Worm (Caenorhabditis elegans): ENCODE results near the gene hil-7.

hil-7 gene

DNA sequence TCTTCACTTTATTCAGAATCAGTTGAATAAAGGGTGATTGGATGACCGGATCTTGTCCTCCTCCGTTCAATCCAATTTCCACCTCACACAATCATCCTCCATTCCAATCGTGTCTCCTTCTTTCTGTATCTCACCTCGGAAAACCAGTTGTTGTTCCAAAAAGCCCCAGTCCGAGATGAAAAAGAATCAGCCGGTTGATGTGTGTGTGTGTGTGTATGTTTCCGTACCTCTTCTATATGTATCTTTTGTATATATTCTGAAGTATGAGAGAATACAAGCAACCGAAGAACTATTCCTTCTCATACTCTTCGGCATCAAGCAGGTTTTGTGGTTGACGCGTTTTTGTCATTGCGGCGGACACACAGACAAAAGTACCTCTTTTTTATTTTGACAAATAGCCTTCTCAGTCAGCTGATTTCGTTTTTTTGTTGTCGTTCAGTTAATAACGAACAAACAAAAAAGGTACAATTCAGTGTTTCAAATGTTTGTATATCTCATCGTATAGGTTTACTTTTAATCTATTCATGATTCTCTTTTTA is 7.6 kb downstream of the hil-7 start:
- TF ChIP-seq lsy-12 (tag; optimal IDR thresholded peaks at IDR 0.05) (no peak), nhr-77 (tag; optimal IDR thresholded peaks at IDR 0.05) (no peak), nhr-25 (tag; optimal IDR thresholded peaks at IDR 0.05) (peak; percentile 70), nhr-23 (tag; optimal IDR thresholded peaks at IDR 0.05) (peak; percentile 4), mml-1 (tag; optimal IDR thresholded peaks at IDR 0.05) (no peak), fos-1 (tag; optimal IDR thresholded peaks at IDR 0.05) (no peak), nhr-43 (tag; optimal IDR thresholded peaks at IDR 0.05; ENCODE audit: poor library complexity, severe bottlenecking) (peak; percentile 62), nhr-28 (tag; optimal IDR thresholded peaks at IDR 0.05) (no peak)

DNA sequence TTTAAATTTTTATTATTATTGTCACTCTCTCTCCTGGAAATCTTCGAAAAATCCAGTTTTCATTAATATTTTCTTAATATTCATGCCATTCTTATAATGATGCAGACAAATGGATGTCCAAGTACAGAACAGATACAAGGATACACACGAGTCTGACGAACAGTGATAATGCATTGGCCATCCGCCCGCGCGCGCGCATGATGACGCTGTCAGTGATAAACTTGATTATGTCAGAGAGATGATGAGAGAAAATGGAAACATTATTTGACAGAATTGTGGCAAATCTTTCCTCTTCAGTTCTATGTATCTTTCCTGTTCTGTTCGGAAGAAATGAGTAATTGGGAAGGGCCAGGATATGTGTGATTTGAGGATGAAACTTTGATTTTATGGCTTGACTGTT is 9.6 kb downstream of the hil-7 start:
- TF ChIP-seq nhr-11 (tag; optimal IDR thresholded peaks at IDR 0.05) (no peak), nhr-12 (tag; optimal IDR thresholded peaks at IDR 0.05) (no peak), nhr-43 (tag; optimal IDR thresholded peaks at IDR 0.05; ENCODE audit: poor library complexity, severe bottlenecking) (peak; percentile 31), lin-15B (tag; optimal IDR thresholded peaks at IDR 0.05) (no peak), nhr-23 (tag; optimal IDR thresholded peaks at IDR 0.05) (peak; percentile 32), elt-3 (tag; optimal IDR thresholded peaks at IDR 0.05) (peak in 1 of 3 experiments; percentile 37), hmg-11 (tag; optimal IDR thresholded peaks at IDR 0.05) (no peak), zag-1 (tag; optimal IDR thresholded peaks at IDR 0.05) (no peak), nhr-25 (tag; optimal IDR thresholded peaks at IDR 0.05) (peak; percentile 44)

DNA sequence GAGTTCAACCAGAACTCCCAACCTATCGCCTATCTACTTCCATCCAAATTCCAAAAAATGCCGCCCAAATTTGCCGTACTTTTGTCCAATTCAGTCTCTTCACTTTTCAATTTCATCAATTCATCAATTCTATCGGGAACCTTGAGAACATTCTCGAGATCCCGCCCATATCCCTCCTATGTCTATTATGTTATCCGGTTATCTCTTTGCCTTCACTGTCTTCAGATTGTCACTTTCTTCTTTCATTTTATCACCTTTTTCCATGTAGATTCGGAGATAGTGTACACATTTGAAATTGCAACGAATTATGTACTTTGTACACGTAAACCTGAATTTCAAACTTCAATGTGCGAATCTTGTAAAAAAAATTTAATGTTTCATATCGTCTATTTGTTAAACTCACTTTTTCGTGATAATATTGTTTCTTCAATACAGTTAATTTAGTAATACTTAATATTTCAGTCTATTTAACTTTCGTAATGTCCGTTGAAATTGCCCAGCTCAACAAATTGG is 11.5 kb downstream of the hil-7 start, which contains the start of gene C01B10.11:
TSS of gene C01B10.11 (plus strand) at position 463 of the 513 bp plus-strand sequence.
- no peak for TF ChIP-seq ceh-82 (tag; optimal IDR thresholded peaks at IDR 0.05)
- no peak for TF ChIP-seq ceh-28 (tag; optimal IDR thresholded peaks at IDR 0.05)
- no peak for TF ChIP-seq nhr-67 (tag; optimal IDR thresholded peaks at IDR 0.05)
- no peak for TF ChIP-seq nhr-237 (tag; optimal IDR thresholded peaks at IDR 0.05)
- peak; percentile 13 for TF ChIP-seq nhr-25 (tag; optimal IDR thresholded peaks at IDR 0.05)
- peak in 2 of 3 experiments; percentile 11 to 51 for TF ChIP-seq elt-3 (tag; optimal IDR thresholded peaks at IDR 0.05)
- TF ChIP-seq ceh-9 (tag; optimal IDR thresholded peaks at IDR 0.05): no peak

DNA sequence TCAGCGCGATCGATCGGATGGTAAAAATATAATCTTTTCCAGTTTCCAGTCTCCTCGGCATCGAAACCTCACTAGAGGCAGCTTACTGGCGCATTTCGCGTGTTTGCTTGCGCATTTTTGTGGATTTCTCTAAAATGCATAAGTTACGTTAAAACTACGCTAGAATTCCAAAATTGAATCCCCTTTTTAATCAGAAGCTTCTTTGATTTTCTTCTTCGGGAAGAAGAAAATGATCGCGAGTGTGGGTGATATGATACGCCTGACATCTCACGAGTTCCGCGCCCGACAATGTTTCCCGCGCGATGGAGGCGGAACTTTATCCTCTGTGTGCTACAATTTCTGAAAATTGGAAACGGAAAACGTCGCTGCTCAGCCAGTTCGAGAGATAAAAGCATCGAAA is 18.2 kb downstream of the hil-7 start:
- TF ChIP-seq mdl-1 (tag; optimal IDR thresholded peaks at IDR 0.05): no peak
- no peak for TF ChIP-seq ztf-4 (tag; optimal IDR thresholded peaks at IDR 0.05)
- no peak for TF ChIP-seq elt-1 (tag; optimal IDR thresholded peaks at IDR 0.05)
- TF ChIP-seq ama-1 (optimal IDR thresholded peaks at IDR 0.05): peak; percentile 28
- TF ChIP-seq nhr-67 (tag; optimal IDR thresholded peaks at IDR 0.05): no peak
- no peak for TF ChIP-seq nhr-77 (tag; optimal IDR thresholded peaks at IDR 0.05)
- TF ChIP-seq skn-1 (tag; optimal IDR thresholded peaks at IDR 0.05): no peak
- TF ChIP-seq snpc-4 (tag; optimal IDR thresholded peaks at IDR 0.05): peak; percentile 54
- no peak for TF ChIP-seq ZK546.5 (tag; optimal IDR thresholded peaks at IDR 0.05)
- no peak for TF ChIP-seq R02D3.7 (tag; optimal IDR thresholded peaks at IDR 0.05)
- TF ChIP-seq nhr-28 (tag; optimal IDR thresholded peaks at IDR 0.05): no peak
- no peak for TF ChIP-seq elt-2 (tag; optimal IDR thresholded peaks at IDR 0.05)
- no peak for TF ChIP-seq lsy-12 (tag; optimal IDR thresholded peaks at IDR 0.05)

DNA sequence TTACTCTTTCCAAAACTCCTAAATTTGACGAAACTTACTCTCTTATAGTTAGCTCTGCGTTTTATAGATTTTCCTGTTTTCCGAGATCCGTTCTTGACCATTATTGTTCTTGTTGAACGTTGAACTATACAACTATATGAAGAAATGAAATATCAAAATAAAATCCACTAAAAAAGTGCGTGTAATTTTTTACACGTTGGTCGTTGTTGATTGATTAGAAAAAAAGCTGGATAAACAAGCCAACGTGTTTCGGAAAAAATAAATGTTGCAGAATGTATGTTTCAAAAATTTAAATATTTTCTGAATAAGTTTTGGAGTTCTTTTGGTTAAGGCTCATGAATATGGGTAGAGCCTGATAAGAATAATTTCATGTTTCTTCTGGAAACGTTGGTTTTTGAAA is 21.8 kb downstream of the hil-7 start, which contains the start of gene Y73B6A.1:
TSS of gene Y73B6A.1 (minus strand) at position 101 of the 400 bp plus-strand sequence.
- no peak for TF ChIP-seq fos-1 (tag; optimal IDR thresholded peaks at IDR 0.05)
- no peak for TF ChIP-seq elt-3 (tag; optimal IDR thresholded peaks at IDR 0.05)
- no peak for TF ChIP-seq fkh-2 (tag; optimal IDR thresholded peaks at IDR 0.05)
- no peak for TF ChIP-seq ZK546.5 (tag; optimal IDR thresholded peaks at IDR 0.05)
- no peak for TF ChIP-seq ztf-4 (tag; optimal IDR thresholded peaks at IDR 0.05)

Data from whole organism, L3 larva.